Fruit fly (Drosophila melanogaster): ENCODE data around the gene CG14913.

DNA sequence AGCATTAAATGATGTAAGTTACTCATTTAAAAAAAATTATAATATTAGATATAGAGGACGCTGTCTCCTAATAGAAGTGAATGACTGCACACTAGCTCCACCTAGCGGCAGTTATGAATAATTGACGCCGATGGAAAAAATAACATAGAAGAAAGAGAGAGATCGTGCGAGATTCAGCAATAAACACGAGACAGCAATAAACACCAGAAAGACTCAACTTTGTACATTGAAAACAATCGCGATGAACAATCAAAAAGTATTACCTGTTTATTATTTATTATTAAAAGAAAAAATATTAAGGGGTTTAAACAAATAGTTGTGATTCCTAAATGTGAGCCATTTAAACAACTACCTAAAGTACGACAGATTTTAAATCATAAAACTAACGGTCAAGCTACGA is 30.7 kb upstream of the CG14913 start:
- no peak for TF ChIP-seq CG8478 (optimal IDR thresholded peaks at IDR 0.05)
- peak; percentile 49 to 91 for TF ChIP-seq CTCF (optimal IDR thresholded peaks at IDR 0.05)

Measured in S2 (cell line).